Fruit fly (Drosophila melanogaster): ENCODE measurements around the gene Rim.

The Rim gene

DNA sequence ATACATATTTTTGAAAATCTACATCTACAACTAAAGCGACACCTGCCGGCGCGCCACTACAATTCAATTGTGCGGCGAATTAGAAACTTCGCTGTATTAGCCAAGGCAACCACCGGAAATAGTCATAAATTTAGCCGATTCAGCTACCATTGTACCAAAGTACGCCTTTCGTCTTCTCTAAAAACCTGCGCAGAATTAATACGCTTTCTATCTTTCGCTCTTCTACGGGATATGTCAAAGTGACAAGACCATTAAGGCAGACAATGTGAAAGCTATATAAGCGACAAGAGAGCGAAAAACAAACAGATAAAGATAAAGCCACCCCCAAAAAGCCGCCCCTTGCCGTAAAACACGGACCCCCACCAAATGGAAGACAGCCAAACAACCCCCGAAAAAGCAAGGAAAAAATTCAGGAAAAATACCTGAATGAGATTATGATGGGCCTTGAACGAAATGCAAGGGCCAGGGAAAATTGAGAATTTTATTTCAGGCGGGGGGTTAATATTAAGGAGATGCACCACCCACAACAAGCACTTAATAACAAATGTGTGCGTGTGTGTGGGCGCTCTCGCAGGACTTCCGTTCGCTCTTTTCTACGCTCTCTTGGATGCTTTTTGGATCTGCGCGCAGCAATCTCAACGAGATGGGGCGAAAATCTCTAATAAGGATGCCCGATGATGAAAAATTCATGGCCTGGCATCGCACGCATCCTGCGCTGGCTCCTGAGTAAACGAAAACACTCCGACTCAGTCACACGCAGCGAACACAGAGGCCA, 2.9 kb upstream of the Rim start, which contains the start of gene cpo (continued):
- TF ChIP-seq dpn (GFP tag; optimal IDR thresholded peaks at IDR 0.05) = peak; percentile 55 to 67
- TF ChIP-seq sr (GFP tag; IDR thresholded peaks at IDR 0.05) = peak; percentile 88
- TF ChIP-seq ranshi (GFP tag; IDR thresholded peaks at IDR 0.05) = peak; percentile 84
- peak; percentile 58 for TF ChIP-seq tio (GFP tag; optimal IDR thresholded peaks at IDR 0.05)
- peak; percentile 77 for TF ChIP-seq Side (GFP tag; optimal IDR thresholded peaks at IDR 0.05)
- peak; percentile 87 for TF ChIP-seq CG10654 (GFP tag; optimal IDR thresholded peaks at IDR 0.05)
- TF ChIP-seq zen (tag; optimal IDR thresholded peaks at IDR 0.05) = peak; percentile 73
- TF ChIP-seq gsb-n (tag; optimal IDR thresholded peaks at IDR 0.05) = peak; percentile 80
- TF ChIP-seq CG5180 (GFP tag; optimal IDR thresholded peaks at IDR 0.05) = peak; percentile 70
- peak; percentile 97 for TF ChIP-seq HLHmδ (GFP tag; optimal IDR thresholded peaks at IDR 0.05)
- peak; percentile 95 for TF ChIP-seq CG1233 (GFP tag; optimal IDR thresholded peaks at IDR 0.05)
- peak; percentile 61 for TF ChIP-seq klu (GFP tag; IDR thresholded peaks at IDR 0.05)
- peak; percentile 64 for TF ChIP-seq CG13424 (tag; optimal IDR thresholded peaks at IDR 0.05)
- peak; percentile 73 for TF ChIP-seq CG16815 (GFP tag; optimal IDR thresholded peaks at IDR 0.05)
- peak; percentile 67 for TF ChIP-seq CG32767 (GFP tag; IDR thresholded peaks at IDR 0.05)
- TF ChIP-seq emc (GFP tag; optimal IDR thresholded peaks at IDR 0.05) = peak; percentile 88
- TF ChIP-seq crc (GFP tag; optimal IDR thresholded peaks at IDR 0.05) = peak; percentile 38
- TF ChIP-seq CG17802 (tag; optimal IDR thresholded peaks at IDR 0.05) = peak; percentile 90
- TF ChIP-seq CG6765 (GFP tag; optimal IDR thresholded peaks at IDR 0.05) = peak; percentile 96
- peak; percentile 66 for TF ChIP-seq Six4 (GFP tag; optimal IDR thresholded peaks at IDR 0.05)
- TF ChIP-seq CG7556 (GFP tag; optimal IDR thresholded peaks at IDR 0.05) = peak; percentile 61
- TF ChIP-seq CG10431 (GFP tag; optimal IDR thresholded peaks at IDR 0.05) = peak; percentile 91
- TF ChIP-seq CG8290 (GFP tag; optimal IDR thresholded peaks at IDR 0.05) = peak; percentile 72
- peak; percentile 85 to 93 for TF ChIP-seq CG8290 (tag; optimal IDR thresholded peaks at IDR 0.05)
- no peak for TF ChIP-seq D (optimal IDR thresholded peaks at IDR 0.05)
- TF ChIP-seq D (GFP tag; optimal IDR thresholded peaks at IDR 0.05) = peak; percentile 87
- TF ChIP-seq tx (GFP tag; optimal IDR thresholded peaks at IDR 0.05) = peak; percentile 53
- TF ChIP-seq CG8089 (GFP tag; optimal IDR thresholded peaks at IDR 0.05) = peak; percentile 90
- TF ChIP-seq CG1603 (tag; optimal IDR thresholded peaks at IDR 0.05) = peak; percentile 93
- TF ChIP-seq Dip3 (GFP tag; optimal IDR thresholded peaks at IDR 0.05) = peak; percentile 71
- peak; percentile 81 for TF ChIP-seq Oli (tag; optimal IDR thresholded peaks at IDR 0.05)
- TF ChIP-seq Mad (GFP tag; optimal IDR thresholded peaks at IDR 0.05) = peak; percentile 89
- peak; percentile 3 for TF ChIP-seq CG10462 (GFP tag; optimal IDR thresholded peaks at IDR 0.05)
- TF ChIP-seq Xbp1 (GFP tag; optimal IDR thresholded peaks at IDR 0.05) = peak; percentile 81
- peak; percentile 91 for TF ChIP-seq H15 (GFP tag; IDR thresholded peaks at IDR 0.05)
- TF ChIP-seq CG8924 (tag; optimal IDR thresholded peaks at IDR 0.05) = peak; percentile 53
- TF ChIP-seq unc-4 (GFP tag; IDR thresholded peaks at IDR 0.05; ENCODE audit: partially characterized antibody) = no peak
- TF ChIP-seq CG2129 (GFP tag; IDR thresholded peaks at IDR 0.05; ENCODE audit: partially characterized antibody) = no peak
- TF ChIP-seq ase (GFP tag; IDR thresholded peaks at IDR 0.05) = peak; percentile 91
- peak; percentile 87 for TF ChIP-seq CG10366 (GFP tag; IDR thresholded peaks at IDR 0.05)
- TF ChIP-seq ems (GFP tag; optimal IDR thresholded peaks at IDR 0.05) = peak; percentile 60
- TF ChIP-seq hth (optimal IDR thresholded peaks at IDR 0.05) = no peak
- peak; percentile 34 for TF ChIP-seq Deaf1 (tag; optimal IDR thresholded peaks at IDR 0.05)
- peak; percentile 85 for TF ChIP-seq CG4424 (GFP tag; optimal IDR thresholded peaks at IDR 0.05)
- no peak for TF ChIP-seq Hr78 (GFP tag; optimal IDR thresholded peaks at IDR 0.05)
- peak; percentile 87 for TF ChIP-seq Nf-YA (GFP tag; IDR thresholded peaks at IDR 0.05)
- TF ChIP-seq sens-2 (GFP tag; IDR thresholded peaks at IDR 0.05) = peak; percentile 91
- TF ChIP-seq Eip74EF (GFP tag; optimal IDR thresholded peaks at IDR 0.05) = no peak
- peak; percentile 91 for TF ChIP-seq stc (GFP tag; IDR thresholded peaks at IDR 0.05)
- peak; percentile 74 for TF ChIP-seq CG11696 (GFP tag; IDR thresholded peaks at IDR 0.05)
